Fruit fly (Drosophila melanogaster) whole organism, pupa: ENCODE measurements around the gene zfh1.

Experiments
- Pif1B ChIP-seq: fragments of 200-800 bp; sonication (Bioruptor generic); optimal IDR thresholded peaks from 3 replicates; lab custom pipeline; 2016; ENCODE audit warnings: missing biosample characterization, missing genetic modification characterization
- rn ChIP-seq: fragments of 200-800 bp; sonication (Bioruptor generic); IDR thresholded peaks from 2 replicates; pipeline ENCODE4 v1.3.6; 2022; ENCODE audit warnings: missing biosample characterization, missing genetic modification characterization

DNA sequence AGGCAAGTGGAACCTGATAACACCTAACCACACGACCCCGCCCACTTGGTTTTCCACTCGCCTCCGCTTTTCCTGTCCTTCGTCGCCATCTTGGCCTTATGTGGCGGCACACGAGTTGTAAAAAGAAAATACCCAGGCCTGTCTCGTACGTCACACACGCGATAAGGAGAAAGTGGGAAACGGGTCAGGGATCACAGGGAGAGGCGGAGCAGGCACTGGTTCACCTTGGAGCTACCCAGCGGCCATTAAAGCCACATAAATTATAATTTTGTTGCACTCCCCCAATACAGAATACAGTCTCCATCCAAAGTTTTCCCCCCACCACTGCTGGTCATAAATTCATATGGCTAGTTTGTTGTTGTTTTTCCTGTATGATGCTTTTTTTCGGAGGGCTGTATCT, 10.2 kb downstream of the zfh1 start:
- TF ChIP-seq Pif1B (GFP tag; lab: Kevin White, UChicago) (no peak), rn (GFP tag; lab: Robert Waterston, UW) (no peak)
